Worm (Caenorhabditis elegans) whole organism, late embryonic: ENCODE results near the gene pals-24.
"Not testable (repeated sequence)": the region's sequence is repeated elsewhere in the genome, so short reads cannot be mapped to it uniquely, and the experiment has no call there.

ENCODE experiments used
- C08G9.2 ChIP-seq: sonication (generic microtip); optimal IDR thresholded peaks from 2 replicates; lab custom pipeline; 2016; ENCODE audit warnings: mild to moderate bottlenecking, missing genetic modification characterization, moderate library complexity, missing compliant biosample characterization
- K02D7.2 ChIP-seq: sonication (generic microtip); optimal IDR thresholded peaks from 2 replicates; lab custom pipeline; 2017; ENCODE audit warnings: mild to moderate bottlenecking, missing genetic modification characterization, missing compliant biosample characterization
- T23F11.4 ChIP-seq: fragments of 200-800 bp; sonication (Bioruptor generic); optimal IDR thresholded peaks from 2 replicates; lab custom pipeline; 2018; ENCODE audit warnings: mild to moderate bottlenecking, missing genetic modification characterization, missing compliant biosample characterization
- Y22D7AL.16 ChIP-seq: sonication (generic microtip); optimal IDR thresholded peaks from 2 replicates; lab custom pipeline; 2016; ENCODE audit warnings: missing genetic modification characterization, missing compliant biosample characterization
- ama-1 ChIP-seq: fragments of 150-350 bp; optimal IDR thresholded peaks from 2 replicates; lab custom pipeline; 2014
- ceh-18 ChIP-seq: sonication (generic microtip); optimal IDR thresholded peaks from 2 replicates; lab custom pipeline; 2016; ENCODE audit warnings: missing genetic modification characterization, missing compliant biosample characterization
- ceh-2 ChIP-seq: sonication (generic microtip); optimal IDR thresholded peaks from 2 replicates; lab custom pipeline; 2016; ENCODE audit warnings: missing genotype, missing genetic modification characterization, missing compliant biosample characterization
- ceh-22 ChIP-seq: sonication (generic microtip); optimal IDR thresholded peaks from 2 replicates; lab custom pipeline; 2017; ENCODE audit warnings: missing biosample characterization, missing genetic modification characterization
- ceh-24 ChIP-seq: sonication (generic microtip); optimal IDR thresholded peaks from 2 replicates; lab custom pipeline; 2016; ENCODE audit warnings: mild to moderate bottlenecking, missing genetic modification characterization, missing compliant biosample characterization
- ceh-30 ChIP-seq: fragments of 150-350 bp; optimal IDR thresholded peaks from 2 replicates; lab custom pipeline; 2014; ENCODE audit warnings: missing biosample characterization, missing genetic modification characterization
- ceh-31 ChIP-seq: sonication (generic microtip); optimal IDR thresholded peaks from 2 replicates; lab custom pipeline; 2016; ENCODE audit warnings: missing genetic modification characterization, missing compliant biosample characterization
- ceh-34 ChIP-seq: sonication (generic microtip); optimal IDR thresholded peaks from 2 replicates; lab custom pipeline; 2016; ENCODE audit warnings: mild to moderate bottlenecking, missing genetic modification characterization, missing compliant biosample characterization
- ceh-45 ChIP-seq: fragments of 200-800 bp; sonication (Bioruptor generic); IDR thresholded peaks from 2 replicates; pipeline ENCODE4 v1.3.6; 2022; ENCODE audit warnings: missing genetic modification reagents, missing genetic modification characterization, missing compliant biosample characterization
- ceh-48 ChIP-seq: sonication (generic microtip); optimal IDR thresholded peaks from 2 replicates; lab custom pipeline; 2016; ENCODE audit warnings: missing genetic modification characterization, inconsistent platforms, missing compliant biosample characterization
- ceh-6 ChIP-seq: fragments of 200-800 bp; sonication (Bioruptor generic); optimal IDR thresholded peaks from 2 replicates; lab custom pipeline; 2018; ENCODE audit warnings: mild to moderate bottlenecking, missing genetic modification characterization, missing compliant biosample characterization
- che-1 ChIP-seq: sonication (generic microtip); optimal IDR thresholded peaks from 2 replicates; lab custom pipeline; 2016; ENCODE audit warnings: mild to moderate bottlenecking, missing genetic modification characterization, missing compliant biosample characterization
- dve-1 ChIP-seq: sonication (generic microtip); optimal IDR thresholded peaks from 2 replicates; lab custom pipeline; 2017; ENCODE audit warnings: antibody characterized with exemption, mild to moderate bottlenecking, missing genetic modification characterization, missing compliant biosample characterization
- ets-4 ChIP-seq: sonication (generic microtip); optimal IDR thresholded peaks from 2 replicates; lab custom pipeline; 2016; ENCODE audit warnings: missing genetic modification characterization, missing compliant biosample characterization
- fkh-6 ChIP-seq: sonication (generic microtip); optimal IDR thresholded peaks from 2 replicates; lab custom pipeline; 2016; ENCODE audit warnings: missing genetic modification characterization, missing compliant biosample characterization
- gmeb-2 ChIP-seq: sonication (generic microtip); optimal IDR thresholded peaks from 2 replicates; lab custom pipeline; 2016; ENCODE audit warnings: missing genetic modification characterization, inconsistent platforms, missing compliant biosample characterization
- hlh-13 ChIP-seq: fragments of 200-800 bp; sonication (Bioruptor generic); optimal IDR thresholded peaks from 2 replicates; lab custom pipeline; 2018; ENCODE audit warnings: mild to moderate bottlenecking, missing genetic modification characterization, missing compliant biosample characterization
- hlh-6 ChIP-seq: sonication (generic microtip); optimal IDR thresholded peaks from 2 replicates; lab custom pipeline; 2016; ENCODE audit warnings: missing genotype, missing genetic modification characterization, missing compliant biosample characterization
- hlh-8 ChIP-seq: sonication (generic microtip); optimal IDR thresholded peaks from 2 replicates; lab custom pipeline; 2016; ENCODE audit warnings: missing genotype, missing genetic modification characterization, missing compliant biosample characterization
- lin-11 ChIP-seq: fragments of 200-800 bp; sonication (Bioruptor generic); optimal IDR thresholded peaks from 2 replicates; lab custom pipeline; 2018; ENCODE audit warnings: mild to moderate bottlenecking, missing genetic modification characterization, missing compliant biosample characterization
- mec-3 ChIP-seq: sonication (generic microtip); optimal IDR thresholded peaks from 2 replicates; lab custom pipeline; 2016; ENCODE audit warnings: borderline replicate concordance, missing genetic modification characterization, missing compliant biosample characterization
- nfya-1 ChIP-seq: sonication (generic microtip); optimal IDR thresholded peaks from 2 replicates; lab custom pipeline; 2017; ENCODE audit warnings: missing genetic modification characterization, mild to moderate bottlenecking, missing compliant biosample characterization, antibody characterized with exemption, moderate library complexity
- nhr-11 ChIP-seq: fragments of 150-350 bp; optimal IDR thresholded peaks from 2 replicates; lab custom pipeline; 2014; ENCODE audit warnings: missing biosample characterization, missing genetic modification characterization
- odd-2 ChIP-seq: sonication (generic microtip); optimal IDR thresholded peaks from 2 replicates; lab custom pipeline; 2017; ENCODE audit warnings: antibody characterized with exemption, mild to moderate bottlenecking, missing genetic modification characterization, missing compliant biosample characterization
- pag-3 ChIP-seq: sonication (generic microtip); optimal IDR thresholded peaks from 2 replicates; lab custom pipeline; 2016; ENCODE audit warnings: missing compliant biosample characterization, missing genetic modification characterization, borderline replicate concordance
- pat-9 ChIP-seq: fragments of 200-800 bp; sonication (Bioruptor generic); optimal IDR thresholded peaks from 2 replicates; lab custom pipeline; 2018; ENCODE audit warnings: mild to moderate bottlenecking, missing genetic modification characterization, moderate library complexity, missing compliant biosample characterization
- pax-1 ChIP-seq: fragments of 150-350 bp; optimal IDR thresholded peaks from 2 replicates; lab custom pipeline; 2014; ENCODE audit warnings: missing biosample characterization, missing genetic modification characterization
- pros-1 ChIP-seq: fragments of 150-350 bp; optimal IDR thresholded peaks from 2 replicates; lab custom pipeline; 2014; ENCODE audit warnings: missing biosample characterization, missing genetic modification reagents, missing genetic modification characterization
- ref-2 ChIP-seq: sonication (generic microtip); optimal IDR thresholded peaks from 2 replicates; lab custom pipeline; 2016; ENCODE audit warnings: missing genetic modification characterization, missing compliant biosample characterization
- rnt-1 ChIP-seq: sonication (generic microtip); optimal IDR thresholded peaks from 2 replicates; lab custom pipeline; 2016; ENCODE audit warnings: missing genetic modification characterization, missing compliant biosample characterization
- sdc-2 ChIP-seq: sonication (generic microtip); optimal IDR thresholded peaks from 2 replicates; lab custom pipeline; 2016; ENCODE audit warnings: missing genotype, missing genetic modification characterization, missing compliant biosample characterization
- tbx-2 ChIP-seq: sonication (generic microtip); optimal IDR thresholded peaks from 2 replicates; lab custom pipeline; 2016; ENCODE audit warnings: missing genetic modification characterization, missing compliant biosample characterization
- tbx-7 ChIP-seq: sonication (generic microtip); optimal IDR thresholded peaks from 2 replicates; lab custom pipeline; 2016; ENCODE audit warnings: missing genotype, missing genetic modification characterization, missing compliant biosample characterization
- unc-3 ChIP-seq, 2 experiments: fragments of 200-800 bp in 1 of 2; sonication (Bioruptor generic) in 1 of 2; sonication (generic microtip) in 1 of 2; conservative IDR thresholded peaks in 1 of 2; optimal IDR thresholded peaks in 1 of 2; 2 replicates each; pipeline versions ENCODE4 v1.3.6 to Lab custom; 2016 to 2022; ENCODE audit warnings: missing compliant biosample characterization in 2 of 2, missing genetic modification characterization in 2 of 2, missing genetic modification reagents in 1 of 2
- unc-42 ChIP-seq: sonication (generic microtip); optimal IDR thresholded peaks from 2 replicates; lab custom pipeline; 2016; ENCODE audit warnings: missing genotype, missing genetic modification characterization, missing compliant biosample characterization
- unc-55 ChIP-seq: sonication (generic microtip); optimal IDR thresholded peaks from 2 replicates; lab custom pipeline; 2017; ENCODE audit warnings: missing biosample characterization, missing genetic modification reagents, missing genetic modification characterization
- zip-5 ChIP-seq: sonication (generic microtip); optimal IDR thresholded peaks from 2 replicates; lab custom pipeline; 2016; ENCODE audit warnings: missing genetic modification characterization, missing compliant biosample characterization
- ztf-16 ChIP-seq: sonication (generic microtip); optimal IDR thresholded peaks from 2 replicates; lab custom pipeline; 2017; ENCODE audit warnings: missing genetic modification characterization, missing compliant biosample characterization

The pals-24 gene

ce11 chrIII:96196-96595, 24.0 kb upstream of the pals-24 start:
- TF ChIP-seq tbx-2 (tag; lab: Kevin White, UChicago): peak; percentile 46
- no peak for TF ChIP-seq hlh-13 (GFP tag; lab: Kevin White, UChicago)
- TF ChIP-seq gmeb-2 (tag; lab: Kevin White, UChicago): no peak
- peak; percentile 15 for TF ChIP-seq ceh-2 (tag; lab: Kevin White, UChicago)
- peak; percentile 21 for TF ChIP-seq ceh-30
- TF ChIP-seq ceh-18 (tag; lab: Kevin White, UChicago): peak; percentile 58
- peak; percentile 55 for TF ChIP-seq unc-55 (GFP tag; lab: Kevin White, UChicago)
- peak; percentile 59 for TF ChIP-seq pat-9 (tag; lab: Kevin White, UChicago)
- TF ChIP-seq nfya-1: peak; percentile 30
- peak; percentile 38 for TF ChIP-seq C08G9.2 (tag; lab: Kevin White, UChicago)
- peak; percentile 15 for TF ChIP-seq ref-2 (tag; lab: Kevin White, UChicago)
- TF ChIP-seq ama-1: no peak
- TF ChIP-seq pros-1: no peak
- peak; percentile 15 for TF ChIP-seq ceh-31 (tag; lab: Kevin White, UChicago)
- peak; percentile 56 for TF ChIP-seq dve-1 (tag; lab: Kevin White, UChicago)
- peak; percentile 60 for TF ChIP-seq ceh-34 (tag; lab: Kevin White, UChicago)
- no peak for TF ChIP-seq odd-2 (tag; lab: Kevin White, UChicago)

- TF ChIP-seq ets-4; C08G9.2 (tag; lab: Kevin White, UChicago); odd-2 (tag; lab: Kevin White, UChicago): not testable (repeated sequence)
These were observed 23.2 kb upstream of the pals-24 start, which contains the start of gene C29F9.8 for ce11 chrIII:97018-97417. C29F9.8 (minus strand) TSS chrIII:97118.

- TF ChIP-seq ztf-16 (tag; lab: Kevin White, UChicago); dve-1 (tag; lab: Kevin White, UChicago); T23F11.4 (GFP tag; lab: Kevin White, UChicago): not testable (repeated sequence)
These were observed 21.4 kb upstream of the pals-24 start, which contains the start of gene C29F9.9 for ce11 chrIII:98822-99221. C29F9.9 (minus strand) TSS chrIII:98922.

ce11 chrIII:114603-115002, 5.6 kb upstream of the pals-24 start, which contains the start of gene C29F9.6:
C29F9.6 (plus strand) TSS chrIII:114903.
- TF ChIP-seq sdc-2 (tag; lab: Kevin White, UChicago) (no peak), fkh-6 (no peak), pax-1 (no peak), che-1 (tag; lab: Kevin White, UChicago) (no peak), hlh-6 (tag; lab: Kevin White, UChicago) (no peak), ceh-6 (GFP tag; lab: Kevin White, UChicago) (no peak), unc-3 (GFP tag; conservative IDR thresholded peaks at IDR 0.05; lab: Robert Waterston, UW) (no peak), unc-3 (tag; optimal IDR thresholded peaks at IDR 0.05; lab: Kevin White, UChicago) (no peak), zip-5 (tag; lab: Kevin White, UChicago) (no peak), ceh-48 (no peak), tbx-7 (tag; lab: Kevin White, UChicago) (no peak), unc-42 (tag; lab: Kevin White, UChicago) (no peak), C08G9.2 (tag; lab: Kevin White, UChicago) (no peak), nhr-11 (tag; lab: Kevin White, UChicago) (no peak), ceh-24 (tag; lab: Kevin White, UChicago) (no peak), ceh-22 (tag; lab: Kevin White, UChicago) (no peak), hlh-8 (tag; lab: Kevin White, UChicago) (no peak)

ce11 chrIII:117210-117609, 3.0 kb upstream of the pals-24 start, which contains the start of gene C29F9.5:
C29F9.5 (plus strand) TSS chrIII:117510.
- TF ChIP-seq K02D7.2 (tag; lab: Kevin White, UChicago) (no peak), pag-3 (no peak), ceh-45 (no peak), Y22D7AL.16 (tag; lab: Kevin White, UChicago) (no peak), ceh-24 (tag; lab: Kevin White, UChicago) (no peak), C08G9.2 (tag; lab: Kevin White, UChicago) (no peak), ceh-30 (no peak), unc-3 (GFP tag; conservative IDR thresholded peaks at IDR 0.05; lab: Robert Waterston, UW) (no peak), unc-3 (tag; optimal IDR thresholded peaks at IDR 0.05; lab: Kevin White, UChicago) (no peak), mec-3 (tag; lab: Kevin White, UChicago) (no peak), lin-11 (no peak), zip-5 (tag; lab: Kevin White, UChicago) (no peak), fkh-6 (no peak), gmeb-2 (tag; lab: Kevin White, UChicago) (no peak), rnt-1 (no peak)
